Fruit fly (Drosophila melanogaster): ENCODE results near the gene nerfin-2.

dm6 chr3R:10113746-10114145, 42.8 kb downstream of the nerfin-2 start:
- no peak for TF ChIP-seq CG12768 (GFP tag; optimal IDR thresholded peaks at IDR 0.05)
- TF ChIP-seq Clk (GFP tag; optimal IDR thresholded peaks at IDR 0.05): no peak

All from whole organism, adult.